Worm (Caenorhabditis elegans): Measurements from ENCODE around the gene Y39G8B.13.

Gene Y39G8B.13

DNA sequence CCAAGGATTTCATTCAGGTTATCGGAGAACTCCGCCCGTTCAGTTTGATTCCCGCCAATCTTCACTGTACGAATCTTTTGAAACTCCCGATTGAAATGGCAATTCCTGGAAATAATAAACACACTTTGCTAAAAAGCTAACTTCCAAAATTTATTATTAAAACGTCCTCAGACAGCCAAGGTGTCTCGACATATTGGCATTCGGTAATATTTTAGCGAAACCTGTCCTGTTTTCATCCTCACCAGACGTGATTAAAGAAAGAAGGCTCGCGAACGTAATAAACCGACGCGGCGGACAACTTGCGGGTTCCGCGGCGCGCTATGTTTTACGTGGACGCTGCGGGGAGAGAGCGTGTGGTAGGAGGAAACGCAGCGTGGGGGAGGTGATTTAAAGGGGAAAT lies 35.3 kb upstream of the Y39G8B.13 start:
- TF ChIP-seq set-16 (GFP tag; IDR thresholded peaks at IDR 0.05) (peak; percentile 53), daf-8 (GFP tag; IDR thresholded peaks at IDR 0.05) (no peak), dmd-8 (GFP tag; IDR thresholded peaks at IDR 0.05) (no peak), nhr-10 (tag; optimal IDR thresholded peaks at IDR 0.05) (no peak), D1046.2 (GFP tag; IDR thresholded peaks at IDR 0.05) (no peak; the same call in 1 of the 2 replicates), tra-1 (GFP tag; IDR thresholded peaks at IDR 0.05) (peak; percentile 8; the same call in 1 of the 2 replicates), F26F4.8 (GFP tag; conservative IDR thresholded peaks at IDR 0.05) (no peak), zfp-3 (GFP tag; conservative IDR thresholded peaks at IDR 0.05) (peak; percentile 64; the same call in 1 of the 2 replicates), zip-11 (GFP tag; IDR thresholded peaks at IDR 0.05) (no peak), lin-29 (GFP tag; IDR thresholded peaks at IDR 0.05) (no peak), ceh-62 (tag; optimal IDR thresholded peaks at IDR 0.05) (no peak), ceh-20 (GFP tag; IDR thresholded peaks at IDR 0.05) (peak; percentile 70; the same call in 1 of the 2 replicates), mxl-3 (GFP tag; optimal IDR thresholded peaks at IDR 0.05) (peak; percentile 66), F37D6.2 (tag; optimal IDR thresholded peaks at IDR 0.05) (peak; percentile 7), nhr-48 (tag; optimal IDR thresholded peaks at IDR 0.05) (peak; percentile 74), vab-7 (GFP tag; IDR thresholded peaks at IDR 0.05) (peak; percentile 44; the same call in 1 of the 2 replicates), dmd-9 (GFP tag; IDR thresholded peaks at IDR 0.05) (no peak), ceh-44 (GFP tag; IDR thresholded peaks at IDR 0.05) (no peak), ceh-32 (tag; optimal IDR thresholded peaks at IDR 0.05; ENCODE audit: poor library complexity) (no peak), rbr-2 (tag; optimal IDR thresholded peaks at IDR 0.05) (peak; percentile 66), egl-27 (tag; optimal IDR thresholded peaks at IDR 0.05) (no peak), saeg-2 (GFP tag; IDR thresholded peaks at IDR 0.05) (0 out of 2 replicates have a peak, but pooled peaks have one; percentile 69), T26A8.4 (GFP tag; IDR thresholded peaks at IDR 0.05) (peak; percentile 87), unc-62 (GFP tag; optimal IDR thresholded peaks at IDR 0.05 in 1 of 2) (no peak), unc-62 (tag; optimal IDR thresholded peaks at IDR 0.05) (no peak), spr-3 (GFP tag; optimal IDR thresholded peaks at IDR 0.05) (peak; percentile 77), jun-1 (tag; optimal IDR thresholded peaks at IDR 0.05) (peak; percentile 70), madf-5 (GFP tag; IDR thresholded peaks at IDR 0.05) (no peak), ZK337.2 (GFP tag; IDR thresholded peaks at IDR 0.05) (no peak), zag-1 (tag; optimal IDR thresholded peaks at IDR 0.05) (no peak), snpc-1.2 (GFP tag; IDR thresholded peaks at IDR 0.05) (peak; percentile 69), ceh-28 (tag; optimal IDR thresholded peaks at IDR 0.05) (no peak), ces-1 (GFP tag; optimal IDR thresholded peaks at IDR 0.05) (no peak), duxl-1 (tag; optimal IDR thresholded peaks at IDR 0.05; ENCODE audit: poor library complexity) (peak; percentile 84), lin-15B (tag; optimal IDR thresholded peaks at IDR 0.05) (no peak), dve-1 (tag; optimal IDR thresholded peaks at IDR 0.05; ENCODE audit: insufficient read depth) (peak; percentile 96), ama-1 (optimal IDR thresholded peaks at IDR 0.05) (peak; percentile 99), hlh-11 (tag; optimal IDR thresholded peaks at IDR 0.05) (peak; percentile 84), unc-39 (tag; optimal IDR thresholded peaks at IDR 0.05) (no peak), unc-130 (GFP tag; optimal IDR thresholded peaks at IDR 0.05) (peak; percentile 71), lir-3 (tag; optimal IDR thresholded peaks at IDR 0.05) (peak; percentile 35), lin-1 (GFP tag; IDR thresholded peaks at IDR 0.05) (peak; percentile 53; the same call in 1 of the 2 replicates), ztf-7 (tag; optimal IDR thresholded peaks at IDR 0.05) (peak; percentile 75), Y5F2A.4 (GFP tag; optimal IDR thresholded peaks at IDR 0.05) (peak; percentile 44), mdt-29 (GFP tag; IDR thresholded peaks at IDR 0.05) (peak; percentile 79; the same call in 1 of the 2 replicates), ZK546.5 (tag; optimal IDR thresholded peaks at IDR 0.05) (no peak), nhr-237 (tag; optimal IDR thresholded peaks at IDR 0.05) (no peak), nhr-76 (tag; optimal IDR thresholded peaks at IDR 0.05) (no peak), zfp-2 (tag; optimal IDR thresholded peaks at IDR 0.05) (no peak), lsy-2 (tag; optimal IDR thresholded peaks at IDR 0.05) (peak in 1 of 2 experiments; percentile 80), lin-13 (GFP tag; optimal IDR thresholded peaks at IDR 0.05) (peak; percentile 57), cey-2 (tag; optimal IDR thresholded peaks at IDR 0.05; ENCODE audit: borderline replicate concordance, insufficient read depth) (no peak)
